Worm (Caenorhabditis elegans) whole organism, L4/young adult: ENCODE measurements around the gene let-754.

Experiments used
- dao-5 ChIP-seq: sonication (generic microtip); optimal IDR thresholded peaks from 2 replicates; lab custom pipeline; 2016; ENCODE audit warnings: missing genotype, missing genetic modification characterization, moderate library complexity, missing compliant biosample characterization
- him-1 ChIP-seq: sonication (generic microtip); optimal IDR thresholded peaks from 2 replicates; lab custom pipeline; 2016; ENCODE audit warnings: missing genotype, missing genetic modification reagents, missing genetic modification characterization, missing compliant biosample characterization

DNA sequence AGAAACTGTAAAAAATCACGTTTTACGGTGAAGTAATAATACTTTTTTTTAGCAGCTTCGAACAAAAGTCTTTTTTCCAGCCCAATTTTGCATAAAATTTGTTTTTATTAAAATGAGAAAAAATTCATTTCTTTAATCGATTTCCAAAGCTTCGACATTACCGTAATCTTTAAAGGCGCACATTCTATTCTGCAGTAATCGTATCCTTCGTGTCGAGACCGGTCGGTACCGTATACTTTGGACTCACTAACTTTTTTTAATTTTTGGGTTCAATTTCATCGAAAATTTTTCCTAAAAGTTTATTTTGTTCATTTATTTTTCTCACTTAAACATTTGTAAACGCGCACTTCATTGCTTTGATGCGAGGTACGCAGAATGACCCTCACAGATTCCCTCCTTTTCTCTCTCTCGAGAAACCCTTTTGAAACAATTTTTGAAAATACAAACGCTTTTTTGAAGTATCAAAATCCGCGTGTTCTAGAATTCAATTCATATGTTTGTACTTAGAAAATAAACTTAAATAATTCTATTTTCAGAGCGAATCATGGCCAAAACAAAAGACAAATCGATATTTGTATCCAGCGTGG lies 33.6 kb upstream of the let-754 start, which contains the start of gene hrpk-2:
- no peak for TF ChIP-seq him-1 (tag; lab: Kevin White, UChicago)
- no peak for TF ChIP-seq dao-5
